Fruit fly (Drosophila melanogaster) whole organism, pupa: Measurements from ENCODE around the gene CG17217.

Source experiments
- CG10348 ChIP-seq: fragments of 200-800 bp; sonication (Bioruptor generic); IDR thresholded peaks from 2 replicates; pipeline ENCODE4 v1.3.6; 2022; ENCODE audit warnings: missing biosample characterization, missing genetic modification characterization
- CG13204 ChIP-seq: fragments of 200-800 bp; sonication (Bioruptor generic); optimal IDR thresholded peaks from 2 replicates; lab custom pipeline; 2018; ENCODE audit warnings: missing biosample characterization, mild to moderate bottlenecking, missing genetic modification characterization, moderate library complexity
- CG14655 ChIP-seq: fragments of 200-800 bp; sonication (Bioruptor generic); optimal IDR thresholded peaks from 3 replicates; lab custom pipeline; 2017; ENCODE audit warnings: mild to moderate bottlenecking, missing biosample characterization, missing genetic modification reagents, missing genetic modification characterization
- CG15710 ChIP-seq: fragments of 200-800 bp; sonication (Bioruptor generic); optimal IDR thresholded peaks from 2 replicates; lab custom pipeline; 2018; ENCODE audit warnings: missing biosample characterization, mild to moderate bottlenecking, missing genetic modification characterization, moderate library complexity
- CG17806 ChIP-seq: fragments of 200-800 bp; sonication (Bioruptor generic); optimal IDR thresholded peaks from 2 replicates; lab custom pipeline; 2018; ENCODE audit warnings: missing biosample characterization, mild to moderate bottlenecking, missing genetic modification characterization, moderate library complexity
- CG32121 ChIP-seq: fragments of 200-800 bp; sonication (Bioruptor generic); IDR thresholded peaks from 2 replicates; pipeline ENCODE4 v1.3.6; 2022; ENCODE audit warnings: missing biosample characterization, missing genetic modification characterization
- CG34367 ChIP-seq: fragments of 200-800 bp; sonication (Bioruptor generic); optimal IDR thresholded peaks from 2 replicates; lab custom pipeline; 2018; ENCODE audit warnings: missing biosample characterization, mild to moderate bottlenecking, missing genetic modification characterization
- CG8301 ChIP-seq: fragments of 200-800 bp; sonication (Bioruptor generic); optimal IDR thresholded peaks from 2 replicates; lab custom pipeline; 2018; ENCODE audit warnings: missing biosample characterization, mild to moderate bottlenecking, missing genetic modification characterization
- CG9948 ChIP-seq: fragments of 200-800 bp; sonication (Bioruptor generic); optimal IDR thresholded peaks from 2 replicates; lab custom pipeline; 2018; ENCODE audit warnings: missing biosample characterization, mild to moderate bottlenecking, missing genetic modification characterization, moderate library complexity
- D1 ChIP-seq: fragments of 200-800 bp; sonication (Bioruptor generic); optimal IDR thresholded peaks from 2 replicates; lab custom pipeline; 2018; ENCODE audit warnings: missing biosample characterization, mild to moderate bottlenecking, missing genetic modification characterization, moderate library complexity
- Pif1A ChIP-seq: fragments of 200-800 bp; sonication (Bioruptor generic); optimal IDR thresholded peaks from 3 replicates; lab custom pipeline; 2016; ENCODE audit warnings: missing biosample characterization, missing genetic modification characterization
- fd96Ca ChIP-seq: fragments of 200-800 bp; sonication (Bioruptor generic); IDR thresholded peaks from 3 replicates; pipeline ENCODE4 v1.3.6; 2022; ENCODE audit warnings: missing biosample characterization, missing genetic modification characterization

- no peak for TF ChIP-seq CG34367 (tag; lab: Kevin White, UChicago)
- TF ChIP-seq CG9948 (tag; lab: Kevin White, UChicago) = no peak
- TF ChIP-seq CG14655 (GFP tag; lab: Kevin White, UChicago) = peak; percentile 29
- no peak for TF ChIP-seq fd96Ca (GFP tag; lab: Robert Waterston, UW)
- TF ChIP-seq CG10348 (GFP tag; lab: Robert Waterston, UW) = no peak
- no peak for TF ChIP-seq CG17806 (tag; lab: Kevin White, UChicago)
- TF ChIP-seq CG8301 (tag; lab: Kevin White, UChicago) = no peak
- no peak for TF ChIP-seq D1
- no peak for TF ChIP-seq CG32121 (GFP tag; lab: Robert Waterston, UW)
- TF ChIP-seq CG13204 (GFP tag; lab: Kevin White, UChicago) = no peak
- no peak for TF ChIP-seq CG15710
- TF ChIP-seq Pif1A (GFP tag; lab: Kevin White, UChicago) = no peak
Measured at dm6 chr2L:12133275-12134124, 36.9 kb upstream of the CG17217 start, which contains the start of gene rho-6.
